Fruit fly (Drosophila melanogaster): ENCODE measurements around the gene Idgf2.
A peak's percentile ranks its signal among the peaks of the same experiment; 100 is the strongest.

Gene Idgf2

DNA sequence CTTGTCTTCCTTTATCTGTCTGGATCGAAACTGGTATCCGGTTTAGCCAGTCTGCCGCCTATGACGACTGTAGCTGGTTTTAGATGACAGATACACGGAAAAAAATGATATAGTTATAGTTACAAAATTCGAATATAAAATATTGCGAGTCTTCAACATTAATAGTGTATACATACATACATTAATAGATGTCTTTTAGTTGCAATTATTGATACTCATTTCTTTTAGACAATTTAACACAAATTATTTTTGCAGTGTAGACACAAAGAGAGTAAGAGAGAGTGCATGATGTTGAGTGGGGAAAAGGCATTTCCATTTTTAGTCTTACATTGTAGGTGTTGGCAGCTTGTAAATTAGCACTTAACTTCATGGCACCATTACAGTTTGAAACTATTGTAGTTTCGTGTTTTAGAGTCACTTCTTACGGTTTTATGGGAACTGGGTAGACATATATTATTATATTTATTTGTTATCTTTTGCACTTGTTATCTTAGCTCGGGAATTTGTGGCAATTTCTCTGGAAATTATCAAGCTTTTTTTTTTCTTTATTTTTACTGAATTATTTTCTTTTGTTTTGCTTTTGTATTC, 48.2 kb downstream of the Idgf2 start (continued):
- TF ChIP-seq CG34376 (GFP tag; optimal IDR thresholded peaks at IDR 0.05) (no peak), wdn (GFP tag; IDR thresholded peaks at IDR 0.05) (peak; percentile 69), sim (GFP tag; IDR thresholded peaks at IDR 0.05) (peak; percentile 83), CG10431 (GFP tag; optimal IDR thresholded peaks at IDR 0.05) (peak; percentile 69), Dek (tag; optimal IDR thresholded peaks at IDR 0.05) (peak; percentile 77), phol (tag; optimal IDR thresholded peaks at IDR 0.05) (no peak), D19B (GFP tag; optimal IDR thresholded peaks at IDR 0.05) (no peak), psq (GFP tag; optimal IDR thresholded peaks at IDR 0.05) (peak; percentile 18), CG30403 (GFP tag; optimal IDR thresholded peaks at IDR 0.05) (peak; percentile 90), zen (tag; optimal IDR thresholded peaks at IDR 0.05) (no peak), CG18619 (GFP tag; optimal IDR thresholded peaks at IDR 0.05) (peak; percentile 74), gro (GFP tag; optimal IDR thresholded peaks at IDR 0.05) (no peak), CG10979 (tag; optimal IDR thresholded peaks at IDR 0.05) (no peak), exex (tag; optimal IDR thresholded peaks at IDR 0.05) (no peak), Med (GFP tag) (no peak), Lim3 (GFP tag; IDR thresholded peaks at IDR 0.05) (no peak), Myb (GFP tag; optimal IDR thresholded peaks at IDR 0.05) (peak; percentile 45), nau (GFP tag; optimal IDR thresholded peaks at IDR 0.05) (no peak), crc (GFP tag; optimal IDR thresholded peaks at IDR 0.05) (peak; percentile 74), ab (GFP tag; optimal IDR thresholded peaks at IDR 0.05) (peak; percentile 17), CG1024 (GFP tag; IDR thresholded peaks at IDR 0.05) (no peak), CG3163 (GFP tag; optimal IDR thresholded peaks at IDR 0.05) (peak; percentile 46), MBD-R2 (GFP tag; IDR thresholded peaks at IDR 0.05) (no peak), hbn (GFP tag; IDR thresholded peaks at IDR 0.05; ENCODE audit: partially characterized antibody) (no peak), CG6854 (GFP tag; optimal IDR thresholded peaks at IDR 0.05) (no peak), rib (GFP tag; IDR thresholded peaks at IDR 0.05) (peak; percentile 72), fd102C (GFP tag; optimal IDR thresholded peaks at IDR 0.05) (no peak), D19A (tag; optimal IDR thresholded peaks at IDR 0.05) (no peak), gsb (GFP tag; IDR thresholded peaks at IDR 0.05) (no peak), dmrt99B (tag; optimal IDR thresholded peaks at IDR 0.05) (peak; percentile 4), org-1 (GFP tag; optimal IDR thresholded peaks at IDR 0.05) (peak; percentile 82), CG13424 (tag; optimal IDR thresholded peaks at IDR 0.05) (peak; percentile 95), Hey (tag; optimal IDR thresholded peaks at IDR 0.05) (no peak), CG13296 (GFP tag; optimal IDR thresholded peaks at IDR 0.05) (no peak), CG14667 (GFP tag; IDR thresholded peaks at IDR 0.05) (no peak), Atf6 (GFP tag; IDR thresholded peaks at IDR 0.05) (no peak), Six4 (GFP tag; optimal IDR thresholded peaks at IDR 0.05) (no peak), Nf-YB (GFP tag; optimal IDR thresholded peaks at IDR 0.05) (peak; percentile 78), otp (GFP tag; IDR thresholded peaks at IDR 0.05) (0 out of 3 replicates have a peak, but pooled peaks have one; percentile 9), crp (GFP tag; optimal IDR thresholded peaks at IDR 0.05) (peak in 1 of 2 experiments; percentile 35), Eip74EF (GFP tag; optimal IDR thresholded peaks at IDR 0.05) (no peak), CG5953 (GFP tag; IDR thresholded peaks at IDR 0.05) (no peak), ham (GFP tag; IDR thresholded peaks at IDR 0.05) (no peak), pb (GFP tag; optimal IDR thresholded peaks at IDR 0.05) (no peak), CG17186 (GFP tag; optimal IDR thresholded peaks at IDR 0.05) (no peak), vvl (GFP tag; IDR thresholded peaks at IDR 0.05) (peak; percentile 94), CG4707 (GFP tag; optimal IDR thresholded peaks at IDR 0.05) (peak; percentile 95), CG11504 (tag; optimal IDR thresholded peaks at IDR 0.05) (peak; percentile 68), dimm (GFP tag; IDR thresholded peaks at IDR 0.05) (no peak), bowl (GFP tag; IDR thresholded peaks at IDR 0.05) (peak; percentile 71; the same call in 1 of the 2 replicates)

Data from whole organism, embryonic.